Fruit fly (Drosophila melanogaster) whole organism, prepupa: Measurements from ENCODE around the gene Vps15.

Experiments
- Blimp-1 ChIP-seq: fragments of 200-800 bp; sonication (Bioruptor generic); optimal IDR thresholded peaks from 3 replicates; lab custom pipeline; 2017; ENCODE audit warnings: missing biosample characterization, missing genetic modification characterization, mild to moderate bottlenecking, moderate library complexity, missing genetic modification reagents
- CG10631 ChIP-seq: fragments of 200-800 bp; sonication (Bioruptor generic); optimal IDR thresholded peaks from 2 replicates; lab custom pipeline; 2016; ENCODE audit warnings: missing biosample characterization, missing genetic modification characterization
- CG15336 ChIP-seq: fragments of 200-800 bp; sonication (Bioruptor generic); IDR thresholded peaks from 2 replicates; pipeline ENCODE4 v1.3.6; 2022; ENCODE audit warnings: missing biosample characterization, missing genetic modification characterization
- CG1621 ChIP-seq: fragments of 200-800 bp; sonication (Bioruptor generic); optimal IDR thresholded peaks from 3 replicates; lab custom pipeline; 2018; ENCODE audit warnings: missing biosample characterization, mild to moderate bottlenecking, missing genetic modification characterization
- CG16779 ChIP-seq: fragments of 200-800 bp; sonication (Bioruptor generic); optimal IDR thresholded peaks from 3 replicates; lab custom pipeline; 2017; ENCODE audit warnings: missing biosample characterization, mild to moderate bottlenecking, missing genetic modification characterization
- CG32006 ChIP-seq: fragments of 200-800 bp; sonication (Bioruptor generic); optimal IDR thresholded peaks from 3 replicates; lab custom pipeline; 2017; ENCODE audit warnings: missing biosample characterization, mild to moderate bottlenecking, missing genetic modification characterization
- CG34406 ChIP-seq: fragments of 200-800 bp; sonication (Bioruptor generic); optimal IDR thresholded peaks from 3 replicates; lab custom pipeline; 2016; ENCODE audit warnings: missing biosample characterization, missing genetic modification characterization
- CG3919 ChIP-seq: fragments of 200-800 bp; sonication (Bioruptor generic); optimal IDR thresholded peaks from 3 replicates; lab custom pipeline; 2016; ENCODE audit warnings: missing biosample characterization, missing genetic modification characterization
- CG6163 ChIP-seq: fragments of 200-800 bp; sonication (Bioruptor generic); IDR thresholded peaks from 3 replicates; pipeline ENCODE4 v1.3.6; 2022; ENCODE audit warnings: missing biosample characterization, missing genetic modification characterization
- CG6808 ChIP-seq: fragments of 200-800 bp; sonication (Bioruptor generic); optimal IDR thresholded peaks from 3 replicates; lab custom pipeline; 2017; ENCODE audit warnings: missing biosample characterization, missing genetic modification characterization, mild to moderate bottlenecking, moderate library complexity, missing genetic modification reagents
- CG8319 ChIP-seq: fragments of 200-800 bp; sonication (Bioruptor generic); optimal IDR thresholded peaks from 3 replicates; lab custom pipeline; 2016; ENCODE audit warnings: missing biosample characterization, missing genetic modification characterization
- CG8632 ChIP-seq: fragments of 200-800 bp; sonication (Bioruptor generic); optimal IDR thresholded peaks from 3 replicates; lab custom pipeline; 2016; ENCODE audit warnings: missing biosample characterization, missing genetic modification characterization
- CG9139 ChIP-seq: fragments of 200-800 bp; sonication (Bioruptor generic); optimal IDR thresholded peaks from 3 replicates; lab custom pipeline; 2017; ENCODE audit warnings: missing biosample characterization, mild to moderate bottlenecking, missing genetic modification characterization
- Eip75B ChIP-seq: fragments of 200-800 bp; sonication (Bioruptor generic); optimal IDR thresholded peaks from 3 replicates; lab custom pipeline; 2016; ENCODE audit warnings: missing biosample characterization, missing genetic modification characterization
- Eip78C ChIP-seq: fragments of 200-800 bp; sonication (Bioruptor generic); peaks from one replicate; lab custom pipeline; 2016; ENCODE audit warnings: missing biosample characterization, missing genetic modification characterization
- Ets21C ChIP-seq: fragments of 200-800 bp; sonication (Bioruptor generic); optimal IDR thresholded peaks from 3 replicates; lab custom pipeline; 2016; ENCODE audit warnings: missing biosample characterization, missing genetic modification characterization
- Ets96B ChIP-seq: fragments of 200-800 bp; optimal IDR thresholded peaks from 2 replicates; lab custom pipeline; 2019; ENCODE audit warnings: missing biosample characterization, mild to moderate bottlenecking, missing genetic modification characterization, moderate library complexity
- Gug ChIP-seq: fragments of 200-800 bp; sonication (Bioruptor generic); IDR thresholded peaks from 2 replicates; pipeline ENCODE4 v1.3.6; 2022; ENCODE audit warnings: missing biosample characterization, missing genetic modification characterization
- Hr4 ChIP-seq: fragments of 200-800 bp; sonication (Bioruptor generic); optimal IDR thresholded peaks from 3 replicates; lab custom pipeline; 2016; ENCODE audit warnings: missing biosample characterization, missing genetic modification characterization
- OdsH ChIP-seq: fragments of 200-800 bp; sonication (Bioruptor generic); optimal IDR thresholded peaks from 3 replicates; lab custom pipeline; 2016; ENCODE audit warnings: missing biosample characterization, missing genetic modification characterization
- Smox ChIP-seq: fragments of 200-800 bp; sonication (Bioruptor generic); optimal IDR thresholded peaks from 3 replicates; lab custom pipeline; 2016; ENCODE audit warnings: missing biosample characterization, missing genetic modification characterization
- Sox15 ChIP-seq: fragments of 200-800 bp; sonication (Bioruptor generic); optimal IDR thresholded peaks from 3 replicates; lab custom pipeline; 2016; ENCODE audit warnings: missing biosample characterization, missing genetic modification characterization
- achi ChIP-seq: fragments of 200-800 bp; sonication (Bioruptor generic); optimal IDR thresholded peaks from 3 replicates; lab custom pipeline; 2016; ENCODE audit warnings: missing biosample characterization, missing genetic modification characterization
- acj6 ChIP-seq: fragments of 200-800 bp; sonication (Bioruptor generic); optimal IDR thresholded peaks from 3 replicates; lab custom pipeline; 2016; ENCODE audit warnings: missing biosample characterization, missing genetic modification characterization
- dsx ChIP-seq: fragments of 200-800 bp; optimal IDR thresholded peaks from 3 replicates; lab custom pipeline; 2019; ENCODE audit warnings: missing biosample characterization, mild to moderate bottlenecking, missing genetic modification characterization, moderate library complexity; ENCODE audit not compliant: poor library complexity, severe bottlenecking
- eg ChIP-seq: fragments of 200-800 bp; sonication (Bioruptor generic); IDR thresholded peaks from 3 replicates; pipeline ENCODE4 v1.3.6; 2022; ENCODE audit warnings: missing biosample characterization, missing genetic modification characterization
- fd59A ChIP-seq: fragments of 200-800 bp; sonication (Bioruptor generic); optimal IDR thresholded peaks from 2 replicates; lab custom pipeline; 2017; ENCODE audit warnings: missing biosample characterization, mild to moderate bottlenecking, missing genetic modification characterization, missing genetic modification reagents
- fkh ChIP-seq: fragments of 200-800 bp; sonication (Bioruptor generic); optimal IDR thresholded peaks from 3 replicates; lab custom pipeline; 2017; ENCODE audit warnings: missing biosample characterization, mild to moderate bottlenecking, missing genetic modification characterization, moderate library complexity
- lz ChIP-seq: fragments of 200-800 bp; sonication (Bioruptor generic); optimal IDR thresholded peaks from 3 replicates; lab custom pipeline; 2016; ENCODE audit warnings: missing biosample characterization, missing genetic modification characterization
- net ChIP-seq: fragments of 200-800 bp; sonication (Bioruptor generic); optimal IDR thresholded peaks from 3 replicates; lab custom pipeline; 2016; ENCODE audit warnings: missing biosample characterization, missing genetic modification characterization
- pdm3 ChIP-seq: fragments of 200-800 bp; sonication (Bioruptor generic); optimal IDR thresholded peaks from 3 replicates; lab custom pipeline; 2016; ENCODE audit warnings: missing biosample characterization, missing genetic modification characterization
- spab ChIP-seq: fragments of 200-800 bp; sonication (Bioruptor generic); optimal IDR thresholded peaks from 2 replicates; lab custom pipeline; 2017; ENCODE audit warnings: missing biosample characterization, mild to moderate bottlenecking, missing genetic modification characterization, missing genetic modification reagents
- ss ChIP-seq, 2 experiments: fragments of 200-800 bp; sonication (Bioruptor generic); optimal IDR thresholded peaks; 2 replicates in 1 of 2; 3 replicates in 1 of 2; lab custom pipeline; 2017 to 2018; ENCODE audit warnings: mild to moderate bottlenecking in 2 of 2, missing biosample characterization in 2 of 2, missing genetic modification characterization in 2 of 2, moderate library complexity in 1 of 2
- svp ChIP-seq: fragments of 200-800 bp; sonication (Bioruptor generic); peaks from one replicate; lab custom pipeline; 2016; ENCODE audit warnings: missing biosample characterization, missing genetic modification characterization
- vri ChIP-seq: fragments of 200-800 bp; sonication (Bioruptor generic); optimal IDR thresholded peaks from 3 replicates; lab custom pipeline; 2016; ENCODE audit warnings: missing biosample characterization, mild to moderate bottlenecking, missing genetic modification characterization

Vps15 gene

dm6 chr3R:9227330-9227729 is 18.3 kb downstream of the Vps15 start (continued):
- peak; percentile 68 for TF ChIP-seq CG16779 (tag; lab: Kevin White, UChicago)
- TF ChIP-seq Hr4: peak; percentile 85
- peak; percentile 90 for TF ChIP-seq CG3919 (GFP tag; lab: Kevin White, UChicago)
- peak; percentile 85 for TF ChIP-seq CG34406 (GFP tag; lab: Kevin White, UChicago)
- peak; percentile 86 for TF ChIP-seq CG10631 (GFP tag; lab: Kevin White, UChicago)
- peak; percentile 40 for TF ChIP-seq Blimp-1
- TF ChIP-seq acj6 (GFP tag; lab: Kevin White, UChicago): peak; percentile 88
- peak; percentile 31 for TF ChIP-seq fkh
- TF ChIP-seq CG8632 (GFP tag; lab: Kevin White, UChicago): peak; percentile 85
- TF ChIP-seq CG8319 (GFP tag; lab: Kevin White, UChicago): peak; percentile 77
- TF ChIP-seq CG1621 (tag; lab: Kevin White, UChicago): peak; percentile 61
- peak; percentile 89 for TF ChIP-seq Gug (GFP tag; lab: Robert Waterston, UW)

- TF ChIP-seq eg (GFP tag; lab: Robert Waterston, UW) (peak; percentile 63; the same call in 2 of the 3 replicates), net (GFP tag; lab: Kevin White, UChicago) (peak; percentile 53), vri (GFP tag; lab: Kevin White, UChicago) (peak; percentile 84), lz (GFP tag; lab: Kevin White, UChicago) (peak; percentile 2), OdsH (GFP tag; lab: Kevin White, UChicago) (no peak), fkh (peak; percentile 85), CG15336 (GFP tag; lab: Robert Waterston, UW) (no peak), achi (GFP tag; lab: Kevin White, UChicago) (no peak), dsx (GFP tag; lab: Kevin White, UChicago) (peak; percentile 96), Eip78C (GFP tag; lab: Kevin White, UChicago) (peak; percentile 75), CG9139 (GFP tag; lab: Kevin White, UChicago) (no peak), CG6163 (GFP tag; lab: Robert Waterston, UW) (peak; percentile 49; the same call in 2 of the 3 replicates), CG32006 (GFP tag; lab: Kevin White, UChicago) (no peak), svp (GFP tag; lab: Kevin White, UChicago) (peak; percentile 83), ss (GFP tag; optimal IDR thresholded peaks at IDR 0.05; lab: Kevin White, UChicago) (peak in 1 of 2 experiments; percentile 53), Ets96B (tag; lab: Kevin White, UChicago) (no peak), pdm3 (GFP tag; lab: Kevin White, UChicago) (no peak), Sox15 (GFP tag; lab: Kevin White, UChicago) (no peak), fd59A (GFP tag; lab: Kevin White, UChicago) (no peak), CG8632 (GFP tag; lab: Kevin White, UChicago) (peak; percentile 14)
Measured at dm6 chr3R:9226701-9227313, 18.9 kb downstream of the Vps15 start.

dm6 chr3R:9226146-9226545 is 19.5 kb downstream of the Vps15 start:
- TF ChIP-seq CG6808 (peak; percentile 48), spab (GFP tag; lab: Kevin White, UChicago) (peak; percentile 26), Ets21C (no peak), Smox (GFP tag; lab: Kevin White, UChicago) (no peak), CG6163 (GFP tag; lab: Robert Waterston, UW) (peak; percentile 67), ss (GFP tag; optimal IDR thresholded peaks at IDR 0.05; lab: Kevin White, UChicago) (peak; percentile 52 to 59), Sox15 (GFP tag; lab: Kevin White, UChicago) (no peak), fd59A (GFP tag; lab: Kevin White, UChicago) (peak; percentile 10), Eip75B (GFP tag; lab: Kevin White, UChicago) (peak; percentile 4)
